Worm (Caenorhabditis elegans) whole organism, L1 larva: ENCODE measurements around the gene mttu-1.

ENCODE experiments used
- C04F5.9 ChIP-seq: sonication (generic microtip); optimal IDR thresholded peaks from 2 replicates; lab custom pipeline; 2016; ENCODE audit warnings: missing genetic modification characterization, missing compliant biosample characterization
- fkh-10 ChIP-seq: sonication (generic microtip); optimal IDR thresholded peaks from 2 replicates; lab custom pipeline; 2017; ENCODE audit warnings: missing biosample characterization, missing genetic modification reagents, missing genetic modification characterization
- fkh-8 ChIP-seq: sonication (generic microtip); optimal IDR thresholded peaks from 2 replicates; lab custom pipeline; 2016; ENCODE audit warnings: mild to moderate bottlenecking, missing genetic modification characterization, missing compliant biosample characterization
- pqm-1 ChIP-seq: sonication (generic microtip); optimal IDR thresholded peaks from 3 replicates; lab custom pipeline; 2017; ENCODE audit warnings: missing biosample characterization, missing genetic modification characterization
- unc-30 ChIP-seq: sonication (generic microtip); optimal IDR thresholded peaks from 2 replicates; lab custom pipeline; 2017; ENCODE audit warnings: missing biosample characterization, missing genetic modification characterization

- TF ChIP-seq unc-30 (no peak), fkh-10 (GFP tag; lab: Kevin White, UChicago) (no peak), pqm-1 (tag; lab: Kevin White, UChicago) (no peak), fkh-8 (no peak), C04F5.9 (tag; lab: Kevin White, UChicago) (no peak)
Observed at ce11 chrIV:11271262-11271661, 25.4 kb downstream of the mttu-1 start, which contains the start of gene nhr-7.
